Worm (Caenorhabditis elegans): ENCODE measurements around the gene nlp-3.

- TF ChIP-seq flt-1 (GFP tag; IDR thresholded peaks at IDR 0.05): no peak
- TF ChIP-seq cog-1 (tag; optimal IDR thresholded peaks at IDR 0.05): no peak
- no peak for TF ChIP-seq ref-1 (GFP tag; conservative IDR thresholded peaks at IDR 0.05)
- TF ChIP-seq med-1 (GFP tag; optimal IDR thresholded peaks at IDR 0.05; ENCODE audit: insufficient read depth): no peak
- no peak for TF ChIP-seq tab-1 (GFP tag; IDR thresholded peaks at IDR 0.05)
- no peak for TF ChIP-seq klf-2 (GFP tag; conservative IDR thresholded peaks at IDR 0.05)
- TF ChIP-seq ztf-29 (GFP tag; IDR thresholded peaks at IDR 0.05): no peak
- TF ChIP-seq T22C8.4 (GFP tag; IDR thresholded peaks at IDR 0.05): no peak
These were observed 15.8 kb downstream of the nlp-3 start for ce11 chrX:13162351-13163038.
